Worm (Caenorhabditis elegans) whole organism, young adult: ENCODE measurements around the gene srt-29.

ENCODE experiments used
- B0336.3 ChIP-seq: fragments of 200-800 bp; sonication (Bioruptor generic); IDR thresholded peaks from 2 replicates; pipeline ENCODE4 v1.3.6; 2022; ENCODE audit warnings: missing genetic modification characterization, missing compliant biosample characterization
- F39B2.1 ChIP-seq: fragments of 200-800 bp; sonication (Bioruptor generic); IDR thresholded peaks from 2 replicates; pipeline ENCODE4 v1.3.6; 2022; ENCODE audit warnings: missing genetic modification reagents, missing genetic modification characterization, missing compliant biosample characterization
- F57A8.1 ChIP-seq: fragments of 200-800 bp; sonication (Bioruptor generic); optimal IDR thresholded peaks from 2 replicates; lab custom pipeline; 2018; ENCODE audit warnings: mild to moderate bottlenecking, missing genetic modification characterization, moderate library complexity, missing compliant biosample characterization
- Y53F4B.3 ChIP-seq: fragments of 200-800 bp; sonication (Bioruptor generic); IDR thresholded peaks from 2 replicates; pipeline ENCODE4 v1.3.6; 2022; ENCODE audit warnings: missing genetic modification reagents, missing genetic modification characterization, missing compliant biosample characterization
- dpl-1 ChIP-seq: fragments of 150-350 bp; optimal IDR thresholded peaks from 2 replicates; lab custom pipeline; 2014; ENCODE audit warnings: missing biosample characterization, missing genetic modification reagents, missing genetic modification characterization
- him-1 ChIP-seq: sonication (generic microtip); optimal IDR thresholded peaks from 2 replicates; lab custom pipeline; 2016; ENCODE audit warnings: missing genotype, missing genetic modification reagents, missing genetic modification characterization, missing compliant biosample characterization
- lin-26 ChIP-seq: fragments of 200-800 bp; sonication (Bioruptor generic); IDR thresholded peaks from 2 replicates; pipeline ENCODE4 v1.3.6; 2022; ENCODE audit warnings: missing genetic modification reagents, missing genetic modification characterization, missing compliant biosample characterization
- pbrm-1 ChIP-seq: fragments of 200-800 bp; sonication (Bioruptor generic); IDR thresholded peaks from 2 replicates; pipeline ENCODE4 v1.3.6; 2022; ENCODE audit warnings: missing genetic modification reagents, missing genetic modification characterization, missing compliant biosample characterization
- snpc-4 ChIP-seq, 5 experiments: fragments of 150-350 bp in 1 of 5; sonication (generic microtip) in 4 of 5; optimal IDR thresholded peaks; 2 replicates each; lab custom pipeline; 2014 to 2018; ENCODE audit warnings: missing genetic modification characterization in 5 of 5, missing biosample characterization in 3 of 5, antibody characterized with exemption in 2 of 5, mild to moderate bottlenecking in 2 of 5, missing compliant biosample characterization in 2 of 5, missing genotype in 2 of 5, moderate library complexity in 2 of 5, missing genetic modification reagents in 1 of 5
- unc-130 ChIP-seq: sonication (generic microtip); optimal IDR thresholded peaks from 2 replicates; lab custom pipeline; 2016; ENCODE audit warnings: missing genetic modification reagents, missing genetic modification characterization, missing compliant biosample characterization
- ztf-18 ChIP-seq: sonication (generic microtip); optimal IDR thresholded peaks from 2 replicates; lab custom pipeline; 2016; ENCODE audit warnings: missing genotype, mild to moderate bottlenecking, missing genetic modification characterization, missing compliant biosample characterization

ce11 chrV:2672603-2673002 lies 46.3 kb downstream of the srt-29 start, which contains the start of gene W02G9.3:
- TF ChIP-seq snpc-4 (GFP tag; optimal IDR thresholded peaks at IDR 0.05; lab: Kevin White, UChicago) (no peak), snpc-4 (tag; optimal IDR thresholded peaks at IDR 0.05; lab: Kevin White, UChicago) (peak; percentile 24 to 64 (median 44)), unc-130 (GFP tag; lab: Kevin White, UChicago) (no peak), dpl-1 (GFP tag; lab: Kevin White, UChicago) (peak; percentile 57), Y53F4B.3 (GFP tag; lab: Robert Waterston, UW) (no peak), ztf-18 (tag; lab: Kevin White, UChicago) (no peak), pbrm-1 (peak; percentile 68; the same call in 1 of the 2 replicates), B0336.3 (no peak), lin-26 (no peak), him-1 (tag; lab: Kevin White, UChicago) (peak; percentile 1), F39B2.1 (GFP tag; lab: Robert Waterston, UW) (no peak), F57A8.1 (GFP tag; lab: Kevin White, UChicago) (no peak)
